Fruit fly (Drosophila melanogaster): Measurements from ENCODE around the gene CG12289.

Gene CG12289

dm6 chr3L:11429695-11430094 is 28.6 kb downstream of the CG12289 start (continued):
- TF ChIP-seq CG8319 (GFP tag; optimal IDR thresholded peaks at IDR 0.05) (no peak), CG8119 (GFP tag; IDR thresholded peaks at IDR 0.05) (peak; percentile 68), CG31627 (GFP tag; optimal IDR thresholded peaks at IDR 0.05) (no peak), CG11902 (GFP tag; optimal IDR thresholded peaks at IDR 0.05) (no peak), dsx (GFP tag; optimal IDR thresholded peaks at IDR 0.05; ENCODE audit: poor library complexity, severe bottlenecking) (peak; percentile 21), CG9139 (GFP tag; optimal IDR thresholded peaks at IDR 0.05) (no peak), Ets21C (GFP tag; optimal IDR thresholded peaks at IDR 0.05) (no peak), CG6854 (GFP tag; optimal IDR thresholded peaks at IDR 0.05) (no peak), esn (GFP tag; optimal IDR thresholded peaks at IDR 0.05) (peak; percentile 13), Sox15 (GFP tag; optimal IDR thresholded peaks at IDR 0.05) (no peak), salr (GFP tag; optimal IDR thresholded peaks at IDR 0.05) (peak; percentile 31 to 74), ss (GFP tag; optimal IDR thresholded peaks at IDR 0.05) (peak in 1 of 2 experiments; percentile 8)

- 0 out of 3 replicates have a peak, but pooled peaks have one; percentile 18 for TF ChIP-seq CG8119 (GFP tag; IDR thresholded peaks at IDR 0.05)
- no peak for TF ChIP-seq CG6792 (GFP tag; optimal IDR thresholded peaks at IDR 0.05)
Observed at dm6 chr3L:11428390-11428789, 29.9 kb downstream of the CG12289 start.

- TF ChIP-seq Sox102F (GFP tag; optimal IDR thresholded peaks at IDR 0.05), result no peak
- TF ChIP-seq CG3919 (GFP tag; optimal IDR thresholded peaks at IDR 0.05), result no peak
Observed at dm6 chr3L:11424858-11425257, 33.4 kb downstream of the CG12289 start, which contains the start of gene CG7560. Gene CG7560, plus strand, starts transcription at chr3L:11425158.

- TF ChIP-seq CG3919 (GFP tag; optimal IDR thresholded peaks at IDR 0.05) (no peak), CG4318 (GFP tag; optimal IDR thresholded peaks at IDR 0.05) (no peak), CG1621 (tag; optimal IDR thresholded peaks at IDR 0.05) (no peak), fkh (GFP tag; optimal IDR thresholded peaks at IDR 0.05) (peak; percentile 24), achi (GFP tag; optimal IDR thresholded peaks at IDR 0.05) (no peak), vri (GFP tag; optimal IDR thresholded peaks at IDR 0.05) (no peak), CG8119 (GFP tag; IDR thresholded peaks at IDR 0.05) (no peak), Gug (GFP tag; IDR thresholded peaks at IDR 0.05) (no peak), CG15336 (GFP tag; IDR thresholded peaks at IDR 0.05) (no peak), salr (GFP tag; optimal IDR thresholded peaks at IDR 0.05) (no peak), CG10631 (GFP tag; optimal IDR thresholded peaks at IDR 0.05) (no peak), fd85E (GFP tag; optimal IDR thresholded peaks at IDR 0.05) (no peak), OdsH (GFP tag; optimal IDR thresholded peaks at IDR 0.05) (peak; percentile 2), Sox15 (GFP tag; optimal IDR thresholded peaks at IDR 0.05) (no peak), esn (GFP tag; optimal IDR thresholded peaks at IDR 0.05) (peak; percentile 55), Hr4 (GFP tag; optimal IDR thresholded peaks at IDR 0.05) (no peak), Smox (GFP tag; optimal IDR thresholded peaks at IDR 0.05) (peak; percentile 42), topi (GFP tag; optimal IDR thresholded peaks at IDR 0.05) (peak; percentile 38), CG10669 (GFP tag; optimal IDR thresholded peaks at IDR 0.05) (no peak), CG11762 (GFP tag; optimal IDR thresholded peaks at IDR 0.05; ENCODE audit: insufficient read depth) (no peak), dac (GFP tag; optimal IDR thresholded peaks at IDR 0.05) (no peak), Hr39 (GFP tag; optimal IDR thresholded peaks at IDR 0.05) (peak; percentile 26), Lpt (GFP tag; optimal IDR thresholded peaks at IDR 0.05) (no peak), CG16779 (tag; optimal IDR thresholded peaks at IDR 0.05) (no peak), cyc (GFP tag; optimal IDR thresholded peaks at IDR 0.05) (no peak), CG9139 (GFP tag; optimal IDR thresholded peaks at IDR 0.05) (no peak), Eip75B (GFP tag; optimal IDR thresholded peaks at IDR 0.05) (peak; percentile 5), svp (GFP tag) (peak; percentile 27), CG8319 (GFP tag; optimal IDR thresholded peaks at IDR 0.05) (no peak), CG6276 (GFP tag; optimal IDR thresholded peaks at IDR 0.05) (no peak), CG6792 (GFP tag; optimal IDR thresholded peaks at IDR 0.05) (peak; percentile 17), CG6163 (GFP tag; IDR thresholded peaks at IDR 0.05) (no peak), Sox14 (GFP tag; optimal IDR thresholded peaks at IDR 0.05) (peak; percentile 3), spab (GFP tag; optimal IDR thresholded peaks at IDR 0.05) (peak; percentile 17), lz (GFP tag; optimal IDR thresholded peaks at IDR 0.05) (peak; percentile 31), CG3032 (tag; optimal IDR thresholded peaks at IDR 0.05) (peak; percentile 0), Met (GFP tag; optimal IDR thresholded peaks at IDR 0.05) (peak; percentile 53), dsx (GFP tag; optimal IDR thresholded peaks at IDR 0.05; ENCODE audit: poor library complexity, severe bottlenecking) (no peak), acj6 (GFP tag; optimal IDR thresholded peaks at IDR 0.05) (peak; percentile 25)
Observed at dm6 chr3L:11422338-11422802, 35.9 kb downstream of the CG12289 start.

Data from whole organism, prepupa.